Fruit fly (Drosophila melanogaster) whole organism, larva: ENCODE data around the gene CG14696.

Experiments used
- noc ChIP-seq: fragments of 200-800 bp; sonication (Bioruptor generic); optimal IDR thresholded peaks from 3 replicates; lab custom pipeline; 2019; ENCODE audit warnings: missing biosample characterization, mild to moderate bottlenecking, missing genetic modification characterization, moderate library complexity

Gene CG14696

DNA sequence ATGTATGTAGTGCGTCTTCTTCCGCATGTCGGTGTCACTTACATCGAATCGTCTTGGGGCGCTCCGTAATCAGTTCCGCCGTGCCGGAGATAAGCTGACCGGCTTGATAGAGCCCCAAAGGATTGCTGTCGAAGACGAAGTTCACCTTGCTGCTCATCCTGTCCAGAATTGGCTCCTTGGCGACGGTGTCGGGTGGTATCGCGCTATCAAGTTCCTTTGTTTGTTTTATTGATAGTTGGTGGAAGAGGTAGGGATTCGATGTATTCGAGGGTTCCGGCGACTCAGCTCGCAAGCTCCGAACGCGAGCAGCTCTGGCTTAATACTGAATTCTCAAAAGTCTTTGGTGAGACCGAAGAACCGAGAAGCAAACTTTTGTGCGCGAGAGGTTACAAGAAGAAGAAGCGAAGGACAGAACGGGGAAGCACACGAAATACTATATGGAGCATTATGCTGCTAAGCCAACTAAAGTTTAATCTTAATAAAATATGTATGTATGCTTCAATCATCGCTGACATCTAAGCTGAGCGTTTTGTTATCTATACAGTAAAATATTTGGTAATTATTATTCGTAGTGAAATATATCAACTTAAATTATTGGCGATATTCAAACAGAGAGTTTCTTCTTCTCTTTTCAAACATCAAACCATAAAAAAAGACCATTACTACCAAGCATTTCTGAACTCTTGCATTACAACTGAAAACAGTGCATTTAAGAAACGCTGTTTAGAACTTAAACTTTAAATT lies at the start of gene CG14696:
TSS of gene CG14696 (minus strand) at position 324 of the 744 bp plus-strand sequence.
- TF ChIP-seq noc = no peak

dm6 chr3R:10893327-10893726 lies 8.5 kb upstream of the CG14696 start, which contains the start of gene CG6621:
Gene CG6621 (minus strand): TSS chr3R:10893531.
- TF ChIP-seq noc = no peak

- no peak for TF ChIP-seq noc
Observed at dm6 chr3R:10889520-10889887, 4.7 kb upstream of the CG14696 start, which contains the start of gene Ak3. Gene Ak3 (minus strand): TSS chr3R:10889588.

DNA sequence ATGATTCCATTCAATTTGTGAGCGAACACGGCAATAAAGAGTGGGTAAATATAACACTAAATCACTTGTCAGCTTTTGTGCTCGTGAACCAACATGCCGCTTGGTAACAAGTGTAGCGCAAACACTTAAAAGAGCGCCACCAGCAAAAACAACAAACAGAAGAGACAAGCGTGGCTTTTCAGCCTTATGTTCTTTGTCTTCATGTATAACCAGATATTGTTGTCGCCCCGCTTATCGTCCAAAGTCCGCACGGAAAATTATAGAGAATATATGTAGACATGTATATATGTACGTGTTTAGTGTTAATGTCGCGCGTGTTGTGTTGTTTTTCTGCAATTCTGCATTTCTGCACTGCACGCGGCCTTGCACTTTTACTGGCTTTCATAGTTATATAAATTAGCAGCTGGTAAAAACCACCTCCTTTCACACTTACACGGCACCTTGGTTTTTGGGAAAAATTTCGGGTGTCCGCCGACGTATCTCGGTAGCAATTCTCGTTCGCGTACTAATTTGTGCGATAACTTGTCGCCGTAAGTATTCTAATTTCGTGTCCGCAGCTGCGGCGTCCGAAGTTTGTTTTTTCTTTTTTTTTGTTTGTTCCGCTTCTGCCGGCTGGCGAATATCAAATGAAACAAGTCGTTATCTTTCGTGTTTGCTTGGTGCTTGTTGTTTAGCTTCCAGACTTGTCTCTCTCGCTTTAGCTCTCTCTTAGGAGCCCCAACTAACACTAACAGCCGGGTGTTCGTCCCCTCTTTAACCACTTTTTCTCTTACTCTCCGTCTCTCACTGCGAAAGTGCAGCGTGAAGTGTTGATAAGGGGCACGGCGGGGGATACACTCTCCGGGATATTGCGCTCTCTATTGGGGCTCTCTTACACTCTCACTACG lies 4.1 kb upstream of the CG14696 start:
- TF ChIP-seq noc = peak; percentile 76

DNA sequence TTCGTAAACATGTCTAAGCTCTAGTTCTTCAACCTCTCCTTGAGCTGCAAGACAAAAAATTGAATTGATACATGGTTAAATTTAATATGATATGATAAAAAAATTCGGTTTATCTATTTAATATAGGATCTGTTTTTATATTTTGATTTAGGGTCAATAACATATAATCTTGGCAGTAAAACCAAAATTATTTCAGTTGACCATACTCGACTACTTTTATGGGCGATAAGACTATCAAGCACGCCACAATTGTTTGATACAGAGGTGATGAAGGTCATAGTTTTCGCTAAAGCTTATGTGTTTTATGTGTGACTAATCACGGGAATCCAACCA lies 3.5 kb upstream of the CG14696 start:
- TF ChIP-seq noc = peak; percentile 48

DNA sequence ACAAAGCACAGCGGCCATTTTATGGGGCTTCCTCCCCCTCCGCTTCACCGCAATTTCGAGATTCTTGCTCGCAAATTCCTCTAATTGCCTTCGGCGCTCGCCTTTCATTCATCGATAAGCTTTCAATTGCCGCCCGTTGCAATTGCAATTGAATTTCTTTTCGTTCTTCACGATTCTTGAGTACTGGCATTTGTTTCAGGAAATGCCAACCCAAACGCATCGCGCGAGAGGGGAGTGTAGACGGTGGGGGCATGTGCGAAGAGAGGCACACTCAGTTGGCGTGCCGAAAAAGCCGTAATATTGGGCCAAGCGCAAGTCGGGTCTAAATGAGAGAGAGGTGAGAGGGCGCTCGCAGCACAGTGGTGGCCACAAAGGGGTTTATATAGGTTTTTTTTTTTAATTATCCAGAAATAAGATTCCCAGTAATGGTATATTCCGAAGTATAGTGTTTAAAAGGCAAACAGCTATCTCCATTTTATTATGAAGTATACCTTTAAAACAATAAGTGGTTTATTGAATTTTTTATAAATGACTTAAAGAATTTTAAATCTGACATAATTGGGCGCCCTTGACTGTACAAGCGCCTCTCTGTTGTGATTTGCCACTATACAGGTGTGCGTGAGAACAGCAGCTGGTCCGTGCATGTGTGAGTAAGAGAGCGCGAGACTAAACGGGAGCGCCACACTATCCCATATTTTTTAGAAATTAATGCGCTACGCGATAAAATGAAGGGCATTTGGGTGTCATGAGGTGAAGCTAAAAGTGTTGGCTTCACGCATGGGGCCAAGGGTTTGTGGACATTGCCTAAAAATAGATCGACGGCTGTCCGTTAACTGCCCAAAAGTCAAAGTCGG lies 1.9 kb upstream of the CG14696 start:
- peak; percentile 96 for TF ChIP-seq noc

DNA sequence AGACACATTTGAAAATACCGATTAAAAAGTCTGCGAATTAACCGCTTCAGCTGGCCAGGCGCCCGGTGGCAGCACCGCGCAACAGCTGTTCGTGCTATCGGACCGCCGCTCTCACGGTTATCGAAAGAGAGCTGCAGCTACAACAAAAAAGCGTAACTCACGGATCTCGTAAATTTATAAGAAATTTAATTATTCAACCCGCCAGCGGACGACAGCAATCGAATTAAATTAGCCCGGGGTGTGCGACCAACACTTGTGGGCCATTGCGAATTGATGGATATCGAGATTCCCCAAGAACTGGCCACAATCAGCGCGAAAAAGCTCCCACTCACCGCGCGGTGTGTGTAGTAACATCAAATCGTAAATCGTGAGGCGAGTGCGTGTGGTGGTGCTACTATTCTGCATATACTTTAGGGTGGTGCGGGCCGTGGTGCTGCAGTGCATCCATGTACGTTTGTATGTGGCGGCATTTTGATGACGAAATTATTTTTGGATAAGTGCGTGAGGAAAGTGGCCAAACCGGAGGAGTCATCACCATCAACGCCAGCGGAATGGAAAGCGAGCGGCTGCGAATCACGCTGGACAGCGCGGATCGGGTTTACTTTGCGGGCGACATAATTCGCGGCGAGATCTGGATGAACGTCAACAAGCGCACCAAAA lies 751 bp upstream of the CG14696 start, which contains the start of gene Leash:
TSS of gene Leash (plus strand) at position 119 of the 660 bp plus-strand sequence.
- no peak for TF ChIP-seq noc

dm6 chr3R:10884031-10884677 lies 647 bp downstream of the CG14696 start:
- no peak for TF ChIP-seq noc

DNA sequence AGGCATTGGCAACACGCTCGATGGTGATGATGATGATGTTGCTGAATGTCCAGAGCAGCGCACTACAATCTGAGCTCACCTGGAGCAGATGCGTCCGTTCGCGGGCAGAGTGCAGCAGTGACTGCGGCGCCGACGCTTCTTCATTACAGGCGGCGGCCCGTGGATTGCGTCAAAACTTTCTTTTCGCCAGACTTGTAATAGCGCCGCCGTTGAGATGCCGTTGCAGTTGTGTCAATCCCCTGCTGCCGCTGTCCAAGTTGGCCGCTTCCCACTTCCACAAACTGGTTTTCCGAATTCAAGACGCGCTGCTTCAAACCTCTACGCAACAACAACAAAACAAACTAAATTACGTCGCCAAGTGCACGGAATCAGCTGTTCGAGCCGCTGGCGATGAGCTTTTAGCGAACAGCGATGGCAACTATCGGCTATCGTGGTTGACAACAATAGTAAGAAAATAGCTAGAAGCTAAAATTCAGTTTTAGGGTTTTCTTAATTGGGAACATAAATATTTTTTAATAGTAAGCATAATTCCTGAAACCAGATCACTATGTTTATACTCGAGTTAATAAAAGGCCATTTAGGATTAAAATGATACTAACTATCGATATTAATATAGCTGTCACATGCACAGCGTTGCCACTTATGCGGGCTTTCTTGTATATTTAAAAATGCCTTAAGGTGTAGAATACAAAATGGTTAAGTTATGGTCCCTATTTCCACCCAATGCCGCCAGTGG lies 2.8 kb downstream of the CG14696 start, which contains the start of gene Tpc1:
TSS of gene Tpc1 (minus strand) at position 365 of the 736 bp plus-strand sequence.
- no peak for TF ChIP-seq noc

- TF ChIP-seq noc = no peak
Observed at dm6 chr3R:10879219-10879618, 5.6 kb downstream of the CG14696 start, which contains the start of gene CG14695. Gene CG14695 (minus strand): TSS chr3R:10879319.

DNA sequence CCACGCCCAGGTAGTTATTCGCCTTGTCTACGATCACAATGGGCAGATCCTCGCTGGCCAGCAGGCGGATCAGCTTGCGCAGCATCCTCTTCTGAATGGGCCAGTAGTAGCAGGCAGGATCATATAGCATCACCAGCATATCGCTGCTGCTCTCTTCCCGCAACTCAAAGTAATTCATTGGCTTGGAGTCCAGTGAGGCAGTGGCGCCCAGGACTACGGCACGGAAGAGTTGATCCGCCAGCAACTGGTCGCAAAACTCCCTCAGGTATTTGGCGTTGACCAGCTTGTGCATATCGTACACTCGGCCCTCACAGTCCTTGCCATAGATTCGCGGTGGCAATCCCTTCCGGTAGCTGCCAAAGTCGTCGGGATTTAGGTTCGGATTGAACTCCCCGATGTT lies 6.2 kb downstream of the CG14696 start:
- TF ChIP-seq noc = no peak

dm6 chr3R:10877808-10878207 lies 7.0 kb downstream of the CG14696 start:
- peak; percentile 47 for TF ChIP-seq noc

DNA sequence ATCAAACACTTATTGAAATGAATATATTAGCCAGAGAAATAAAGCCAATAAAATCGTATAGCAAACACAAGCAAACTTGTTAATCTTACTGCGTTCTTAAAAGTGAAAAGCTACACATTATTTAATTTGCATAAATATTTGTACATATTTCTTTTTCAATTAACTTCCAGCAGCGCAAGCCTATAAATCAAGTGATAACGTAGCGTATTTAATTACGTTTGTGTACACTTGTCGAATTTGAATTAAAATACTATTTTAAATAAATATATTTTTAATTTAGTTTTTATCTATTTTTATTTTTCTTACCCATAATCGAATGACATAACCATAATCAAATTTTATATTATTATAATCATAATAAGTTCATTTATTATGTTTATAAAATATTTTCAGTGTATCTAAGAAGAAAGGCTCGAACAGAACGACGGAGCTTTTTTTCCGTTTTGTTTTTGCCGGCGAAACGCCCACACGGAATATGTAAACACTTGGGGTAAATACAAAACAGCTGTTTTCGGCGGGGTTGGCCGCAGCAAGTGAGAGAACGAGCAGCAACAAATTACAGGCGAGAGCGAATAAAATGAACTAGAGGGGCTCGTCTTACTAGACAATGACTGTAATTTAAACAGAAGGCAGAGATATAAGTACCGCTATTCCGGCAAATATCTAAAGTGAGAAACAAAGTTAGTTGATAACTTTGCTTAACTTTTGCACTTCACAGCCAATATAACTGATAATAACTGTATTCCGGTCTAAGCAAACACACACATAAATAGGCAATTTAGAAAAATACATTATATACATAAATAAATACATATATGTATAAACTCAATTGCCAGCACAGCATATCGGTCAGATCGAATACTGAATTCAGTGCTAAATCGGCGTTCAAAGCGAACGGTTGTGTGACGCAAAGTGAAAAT lies 9.0 kb downstream of the CG14696 start, which contains the start of gene Sodh2:
TSS of gene Sodh2 (plus strand) at position 870 of the 920 bp plus-strand sequence.
- peak; percentile 93 for TF ChIP-seq noc
